Worm (Caenorhabditis elegans) whole organism, midembryonic: ENCODE data around the gene Y51H4A.22.
"Not testable (repeated sequence)": the region's sequence is repeated elsewhere in the genome, so short reads cannot be mapped to it uniquely, and the experiment has no call there.

Experiments
- T22C8.4 ChIP-seq: fragments of 200-800 bp; sonication (Bioruptor generic); IDR thresholded peaks from 2 replicates; pipeline ENCODE4 v1.3.6; 2022; ENCODE audit warnings: missing genetic modification characterization, missing compliant biosample characterization
- cog-1 ChIP-seq: sonication (generic microtip); optimal IDR thresholded peaks from 2 replicates; lab custom pipeline; 2016; ENCODE audit warnings: missing genetic modification characterization, missing compliant biosample characterization
- flt-1 ChIP-seq: fragments of 200-800 bp; sonication (Bioruptor generic); IDR thresholded peaks from 2 replicates; pipeline ENCODE4 v1.3.6; 2022; ENCODE audit warnings: missing genetic modification characterization, missing compliant biosample characterization
- klf-2 ChIP-seq: fragments of 200-800 bp; sonication (Bioruptor generic); conservative IDR thresholded peaks from 2 replicates; pipeline ENCODE4 v1.3.6; 2022; ENCODE audit warnings: missing genetic modification reagents, missing genetic modification characterization, missing compliant biosample characterization
- med-1 ChIP-seq: sonication (generic microtip); optimal IDR thresholded peaks from 2 replicates; lab custom pipeline; 2017; ENCODE audit warnings: missing genetic modification characterization, mild to moderate bottlenecking, missing compliant biosample characterization, antibody characterized with exemption, missing genetic modification reagents; ENCODE audit not compliant: insufficient read depth
- ref-1 ChIP-seq: fragments of 200-800 bp; sonication (Bioruptor generic); conservative IDR thresholded peaks from 2 replicates; pipeline ENCODE4 v1.3.6; 2022; ENCODE audit warnings: missing genetic modification reagents, missing genetic modification characterization, missing compliant biosample characterization
- tab-1 ChIP-seq: fragments of 200-800 bp; sonication (Bioruptor generic); IDR thresholded peaks from 2 replicates; pipeline ENCODE4 v1.3.6; 2022; ENCODE audit warnings: missing genetic modification characterization, missing compliant biosample characterization
- ztf-23 ChIP-seq: fragments of 200-800 bp; sonication (Bioruptor generic); IDR thresholded peaks from 2 replicates; pipeline ENCODE4 v1.3.6; 2022; ENCODE audit warnings: missing genetic modification reagents, missing genetic modification characterization, missing compliant biosample characterization
- ztf-29 ChIP-seq: fragments of 200-800 bp; sonication (Bioruptor generic); IDR thresholded peaks from 2 replicates; pipeline ENCODE4 v1.3.6; 2022; ENCODE audit warnings: missing genetic modification reagents, missing genetic modification characterization, missing compliant biosample characterization

ce11 chrIV:16681812-16682211 is 38.7 kb upstream of the Y51H4A.22 start:
- not testable (repeated sequence) for TF ChIP-seq med-1 (GFP tag; lab: Kevin White, UChicago); ztf-23 (GFP tag; lab: Robert Waterston, UW); T22C8.4 (GFP tag; lab: Robert Waterston, UW); flt-1 (GFP tag; lab: Robert Waterston, UW); klf-2 (GFP tag; lab: Robert Waterston, UW); ztf-29 (GFP tag; lab: Robert Waterston, UW); cog-1 (tag; lab: Kevin White, UChicago)
- 0 out of 2 replicates have a peak, but pooled peaks have one; percentile 13 for TF ChIP-seq ref-1 (GFP tag; lab: Robert Waterston, UW)
- peak; percentile 64; the same call in 1 of the 2 replicates for TF ChIP-seq tab-1 (GFP tag; lab: Robert Waterston, UW)
